Fruit fly (Drosophila melanogaster): ENCODE results near the gene CG42481.

DNA sequence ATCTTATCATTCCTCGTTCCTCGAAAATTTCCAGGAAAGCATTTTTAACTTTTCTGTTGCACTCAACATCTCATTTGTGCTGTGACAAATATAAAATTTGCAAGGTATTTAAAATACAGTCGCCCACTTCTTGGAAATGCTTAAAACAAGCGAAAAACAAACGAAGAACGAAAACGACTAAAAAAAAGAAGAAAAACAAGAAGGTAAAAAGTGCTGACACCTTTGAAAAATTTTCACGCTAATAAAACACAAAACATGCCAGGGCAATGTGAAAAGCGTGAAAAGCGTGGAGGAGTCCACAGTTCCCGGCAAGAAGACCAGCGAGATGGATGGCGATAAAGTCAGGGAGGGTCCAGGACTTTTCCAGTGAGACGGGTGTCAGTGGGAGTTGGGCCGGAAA is 16.8 kb downstream of the CG42481 start:
- TF ChIP-seq CG1620 (GFP tag; optimal IDR thresholded peaks at IDR 0.05) (no peak), CG7101 (tag; optimal IDR thresholded peaks at IDR 0.05) (no peak), CG33017 (tag; optimal IDR thresholded peaks at IDR 0.05) (no peak), ovo (GFP tag; optimal IDR thresholded peaks at IDR 0.05) (no peak), Mnt (GFP tag; optimal IDR thresholded peaks at IDR 0.05) (no peak), toe (GFP tag; optimal IDR thresholded peaks at IDR 0.05) (no peak), CG5204 (GFP tag; optimal IDR thresholded peaks at IDR 0.05) (no peak), Crg-1 (GFP tag; optimal IDR thresholded peaks at IDR 0.05) (no peak), tj (GFP tag; optimal IDR thresholded peaks at IDR 0.05) (peak; percentile 75), CG7045 (GFP tag; optimal IDR thresholded peaks at IDR 0.05) (no peak), kay (GFP tag; ENCODE audit: borderline replicate concordance) (no peak), CG14711 (tag; optimal IDR thresholded peaks at IDR 0.05) (no peak), Hr96 (GFP tag; optimal IDR thresholded peaks at IDR 0.05) (no peak), cic (GFP tag; optimal IDR thresholded peaks at IDR 0.05) (no peak)
